Fruit fly (Drosophila melanogaster) whole organism, pupa: Measurements from ENCODE around the gene Mics1.

Experiments
- CG10348 ChIP-seq: fragments of 200-800 bp; sonication (Bioruptor generic); IDR thresholded peaks from 2 replicates; pipeline ENCODE4 v1.3.6; 2022; ENCODE audit warnings: missing biosample characterization, missing genetic modification characterization
- CG12605 ChIP-seq: fragments of 200-800 bp; sonication (Bioruptor generic); IDR thresholded peaks from 2 replicates; pipeline ENCODE4 v1.3.6; 2022; ENCODE audit warnings: missing biosample characterization, missing genetic modification characterization
- CG13204 ChIP-seq: fragments of 200-800 bp; sonication (Bioruptor generic); optimal IDR thresholded peaks from 2 replicates; lab custom pipeline; 2018; ENCODE audit warnings: missing biosample characterization, mild to moderate bottlenecking, missing genetic modification characterization, moderate library complexity
- CG14655 ChIP-seq: fragments of 200-800 bp; sonication (Bioruptor generic); optimal IDR thresholded peaks from 3 replicates; lab custom pipeline; 2017; ENCODE audit warnings: mild to moderate bottlenecking, missing biosample characterization, missing genetic modification reagents, missing genetic modification characterization
- CG15710 ChIP-seq: fragments of 200-800 bp; sonication (Bioruptor generic); optimal IDR thresholded peaks from 2 replicates; lab custom pipeline; 2018; ENCODE audit warnings: missing biosample characterization, mild to moderate bottlenecking, missing genetic modification characterization, moderate library complexity
- CG17806 ChIP-seq: fragments of 200-800 bp; sonication (Bioruptor generic); optimal IDR thresholded peaks from 2 replicates; lab custom pipeline; 2018; ENCODE audit warnings: missing biosample characterization, mild to moderate bottlenecking, missing genetic modification characterization, moderate library complexity
- CG32121 ChIP-seq: fragments of 200-800 bp; sonication (Bioruptor generic); IDR thresholded peaks from 2 replicates; pipeline ENCODE4 v1.3.6; 2022; ENCODE audit warnings: missing biosample characterization, missing genetic modification characterization
- CG34367 ChIP-seq: fragments of 200-800 bp; sonication (Bioruptor generic); optimal IDR thresholded peaks from 2 replicates; lab custom pipeline; 2018; ENCODE audit warnings: missing biosample characterization, mild to moderate bottlenecking, missing genetic modification characterization
- CG4496 ChIP-seq: fragments of 200-800 bp; sonication (Bioruptor generic); IDR thresholded peaks from 3 replicates; pipeline ENCODE4 v1.3.6; 2022; ENCODE audit warnings: missing biosample characterization, missing genetic modification characterization
- CG8159 ChIP-seq: fragments of 200-800 bp; sonication (Bioruptor generic); optimal IDR thresholded peaks from 3 replicates; lab custom pipeline; 2018; ENCODE audit warnings: missing biosample characterization, mild to moderate bottlenecking, missing genetic modification characterization, moderate library complexity
- CG8301 ChIP-seq: fragments of 200-800 bp; sonication (Bioruptor generic); optimal IDR thresholded peaks from 2 replicates; lab custom pipeline; 2018; ENCODE audit warnings: missing biosample characterization, mild to moderate bottlenecking, missing genetic modification characterization
- CG9948 ChIP-seq: fragments of 200-800 bp; sonication (Bioruptor generic); optimal IDR thresholded peaks from 2 replicates; lab custom pipeline; 2018; ENCODE audit warnings: missing biosample characterization, mild to moderate bottlenecking, missing genetic modification characterization, moderate library complexity
- D1 ChIP-seq: fragments of 200-800 bp; sonication (Bioruptor generic); optimal IDR thresholded peaks from 2 replicates; lab custom pipeline; 2018; ENCODE audit warnings: missing biosample characterization, mild to moderate bottlenecking, missing genetic modification characterization, moderate library complexity
- EcR ChIP-seq: fragments of 200-800 bp; sonication (Bioruptor generic); optimal IDR thresholded peaks from 3 replicates; lab custom pipeline; 2019; ENCODE audit warnings: missing biosample characterization, missing genetic modification characterization, mild to moderate bottlenecking, moderate library complexity, missing genetic modification reagents
- Ets98B ChIP-seq: fragments of 200-800 bp; sonication (Bioruptor generic); IDR thresholded peaks from 2 replicates; pipeline ENCODE4 v1.3.6; 2022; ENCODE audit warnings: missing biosample characterization, missing genetic modification characterization
- Pif1A ChIP-seq: fragments of 200-800 bp; sonication (Bioruptor generic); optimal IDR thresholded peaks from 3 replicates; lab custom pipeline; 2016; ENCODE audit warnings: missing biosample characterization, missing genetic modification characterization
- Pif1B ChIP-seq: fragments of 200-800 bp; sonication (Bioruptor generic); optimal IDR thresholded peaks from 3 replicates; lab custom pipeline; 2016; ENCODE audit warnings: missing biosample characterization, missing genetic modification characterization
- Snoo ChIP-seq: fragments of 200-800 bp; sonication (Bioruptor generic); optimal IDR thresholded peaks from 3 replicates; lab custom pipeline; 2017; ENCODE audit warnings: missing biosample characterization, mild to moderate bottlenecking, missing genetic modification characterization, inconsistent platforms
- fd96Ca ChIP-seq: fragments of 200-800 bp; sonication (Bioruptor generic); IDR thresholded peaks from 3 replicates; pipeline ENCODE4 v1.3.6; 2022; ENCODE audit warnings: missing biosample characterization, missing genetic modification characterization
- gl ChIP-seq: fragments of 200-800 bp; sonication (Bioruptor generic); optimal IDR thresholded peaks from 2 replicates; lab custom pipeline; 2018; ENCODE audit warnings: missing biosample characterization, mild to moderate bottlenecking, missing genetic modification characterization
- rn ChIP-seq: fragments of 200-800 bp; sonication (Bioruptor generic); IDR thresholded peaks from 2 replicates; pipeline ENCODE4 v1.3.6; 2022; ENCODE audit warnings: missing biosample characterization, missing genetic modification characterization

Mics1 gene

DNA sequence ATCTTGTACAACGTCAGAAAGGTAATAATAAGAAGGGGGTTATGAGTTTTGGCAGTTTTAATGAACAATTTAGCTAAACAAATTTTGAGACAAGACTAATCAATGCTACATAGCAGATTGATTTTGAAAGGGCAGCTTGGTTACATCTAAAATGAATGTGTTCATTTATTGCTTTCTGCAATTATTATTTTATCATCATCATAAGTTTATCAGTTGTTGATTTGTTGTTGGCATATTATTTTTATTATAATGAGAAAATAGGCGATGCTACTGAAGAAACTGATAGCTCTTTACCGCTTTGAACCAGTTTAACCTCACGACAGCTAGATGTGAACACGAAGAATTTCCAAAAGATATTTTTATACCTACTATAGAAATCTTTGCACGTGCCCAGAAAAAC is at the start of gene Mics1:
Mics1 (minus strand) TSS at position 101 of the 400 bp plus-strand sequence.
- TF ChIP-seq CG4496 (GFP tag; lab: Robert Waterston, UW) (no peak), CG13204 (GFP tag; lab: Kevin White, UChicago) (no peak), D1 (no peak), Ets98B (GFP tag; lab: Robert Waterston, UW) (no peak), fd96Ca (GFP tag; lab: Robert Waterston, UW) (no peak), CG17806 (no peak), CG14655 (no peak), EcR (no peak), CG10348 (GFP tag; lab: Robert Waterston, UW) (no peak)
- TF ChIP-seq, all 21 proteins: peak for 0

DNA sequence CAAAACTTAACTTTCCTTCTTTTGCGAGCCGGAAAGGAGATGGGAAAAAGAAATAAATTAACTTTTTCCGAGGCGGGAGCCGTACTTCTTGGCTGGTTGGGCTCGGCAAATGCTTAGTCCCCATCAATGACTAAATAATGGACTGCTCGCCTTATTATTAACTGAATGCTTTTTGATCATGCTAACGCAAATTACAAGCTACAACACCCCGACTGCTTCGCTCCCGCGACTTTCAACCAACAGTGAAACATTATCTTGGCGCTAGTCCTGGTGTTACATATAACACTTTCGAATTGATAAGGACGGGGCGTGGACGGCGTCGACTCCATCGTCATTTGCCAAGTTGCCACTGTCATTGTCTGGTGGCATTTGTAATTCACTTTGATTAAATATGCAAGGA is 49.5 kb upstream of the Mics1 start, which contains the start of gene CG45545:
CG45545 (plus strand) TSS at position 301 of the 400 bp plus-strand sequence.
- TF ChIP-seq Ets98B (GFP tag; lab: Robert Waterston, UW) (no peak), CG15710 (no peak), gl (tag; lab: Kevin White, UChicago) (no peak), CG9948 (no peak), EcR (no peak), CG14655 (no peak), CG10348 (GFP tag; lab: Robert Waterston, UW) (no peak), CG34367 (tag; lab: Kevin White, UChicago) (no peak), CG4496 (GFP tag; lab: Robert Waterston, UW) (no peak)

DNA sequence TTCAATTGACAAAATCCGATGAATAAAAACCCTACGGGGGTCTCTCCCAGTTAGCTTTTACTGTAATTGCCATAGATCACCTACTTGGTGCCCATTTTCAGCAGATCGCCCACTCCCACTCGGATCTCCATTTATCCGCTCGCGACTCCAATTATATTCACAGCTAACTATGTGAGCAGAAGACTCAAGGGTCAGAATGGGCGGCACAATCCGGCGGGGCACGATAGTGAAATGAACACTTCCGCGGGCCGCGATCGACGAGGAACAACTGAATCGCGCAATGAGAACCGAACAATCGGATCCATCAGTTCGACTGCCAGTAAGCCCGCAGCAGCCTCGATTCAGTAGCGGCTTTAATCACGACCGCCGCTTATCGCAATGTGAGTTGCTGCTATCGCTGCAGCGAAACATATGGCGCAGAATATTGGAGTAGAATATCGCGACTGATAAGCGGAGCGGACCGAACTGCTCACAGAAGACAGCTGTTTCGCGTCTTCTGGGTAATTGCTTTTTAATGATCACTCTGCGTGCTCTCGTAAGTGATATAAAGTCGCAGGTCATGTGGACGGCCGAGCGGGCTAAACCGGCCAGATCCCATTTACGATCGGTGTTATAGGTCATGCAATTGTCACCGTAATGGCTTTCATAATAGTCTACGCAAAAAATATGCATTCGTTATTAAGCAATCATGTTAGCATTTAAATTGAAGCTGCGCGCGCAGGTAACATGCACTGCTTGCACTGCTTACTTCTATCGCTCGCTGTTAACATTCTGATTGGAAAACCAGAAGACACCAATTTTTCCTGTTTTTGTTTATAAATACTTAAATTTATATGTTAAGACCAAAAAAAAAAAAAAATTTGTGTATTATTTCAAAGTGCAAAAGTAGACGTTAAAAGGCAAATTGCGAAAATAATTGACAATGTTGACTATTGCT is 46.9 kb upstream of the Mics1 start, which contains the start of gene alpha-Est1:
alpha-Est1 (minus strand) TSS at position 317 of the 937 bp plus-strand sequence.
- TF ChIP-seq Pif1B (GFP tag; lab: Kevin White, UChicago), result no peak
- peak; percentile 13 for TF ChIP-seq CG14655
- no peak; the same call in 2 of the 3 replicates for TF ChIP-seq CG4496 (GFP tag; lab: Robert Waterston, UW)
- no peak for TF ChIP-seq CG17806
- peak; percentile 24; the same call in 1 of the 2 replicates for TF ChIP-seq Ets98B (GFP tag; lab: Robert Waterston, UW)
- no peak for TF ChIP-seq Pif1A (GFP tag; lab: Kevin White, UChicago)
- peak; percentile 43; the same call in 1 of the 3 replicates for TF ChIP-seq fd96Ca (GFP tag; lab: Robert Waterston, UW)
- no peak for TF ChIP-seq gl (tag; lab: Kevin White, UChicago)

DNA sequence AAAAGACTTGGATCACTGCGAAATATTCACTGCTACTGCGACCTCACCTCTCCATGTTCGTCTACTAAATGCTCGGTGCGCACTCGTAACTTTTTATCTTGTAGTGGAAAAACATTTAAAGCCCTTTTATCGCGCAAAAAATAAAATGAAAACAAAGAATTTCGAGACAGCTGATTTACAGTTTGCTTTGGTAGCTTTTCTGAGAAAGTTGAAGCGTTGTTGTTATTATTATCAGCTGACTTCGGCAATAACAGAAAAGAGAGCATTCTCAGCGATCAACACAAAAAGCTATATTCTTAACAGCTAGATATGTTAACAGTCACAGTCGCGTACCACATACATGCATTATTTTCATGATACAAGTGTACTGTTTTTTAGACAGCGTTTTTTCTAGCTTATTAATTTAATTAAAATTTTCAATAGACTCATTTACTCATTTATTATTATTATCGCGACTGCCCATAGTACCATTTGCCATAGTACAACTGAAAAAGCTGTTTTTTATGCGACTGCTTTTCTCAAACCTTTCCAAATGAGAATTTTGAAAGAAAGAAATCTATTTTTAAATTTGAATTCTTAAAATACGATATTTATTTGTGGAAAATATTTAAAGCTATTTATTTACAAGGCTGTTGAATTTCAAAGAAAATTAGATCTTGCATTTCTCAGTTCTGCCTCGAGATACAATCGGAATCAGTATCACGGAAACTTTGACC is 39.1 kb upstream of the Mics1 start, which contains the start of the genes alpha-Est3 and alpha-Est2:
alpha-Est3 (minus strand) TSS at position 487 of the 716 bp plus-strand sequence.
alpha-Est2 (plus strand) TSS at position 666 of the 716 bp plus-strand sequence.
- TF ChIP-seq CG34367 (tag; lab: Kevin White, UChicago), result no peak
- TF ChIP-seq EcR, result no peak
- TF ChIP-seq D1, result no peak
- TF ChIP-seq Snoo (tag; lab: Kevin White, UChicago), result no peak
- TF ChIP-seq, all 21 proteins: peak for 0

DNA sequence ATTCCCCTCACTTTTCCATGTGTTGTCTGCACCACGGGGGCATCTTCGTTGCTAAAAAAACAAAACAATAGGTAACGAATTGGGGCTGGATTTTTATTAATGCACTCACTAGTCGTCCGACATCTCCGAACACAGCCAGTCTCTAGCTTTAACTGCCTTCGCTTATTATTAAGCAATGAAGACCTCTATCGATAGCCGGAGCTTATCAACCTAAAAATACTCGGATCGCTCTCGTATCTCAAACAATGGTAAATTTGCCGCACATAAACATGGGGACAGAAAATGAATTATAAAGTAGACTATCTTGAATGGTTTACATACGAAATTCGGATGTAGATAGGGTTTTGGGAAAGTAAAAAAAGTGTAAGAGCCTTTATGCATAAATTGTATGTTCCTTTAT is 36.3 kb upstream of the Mics1 start, which contains the start of gene alpha-Est4:
alpha-Est4 (minus strand) TSS at position 181 of the 400 bp plus-strand sequence.
- no peak for TF ChIP-seq Pif1A (GFP tag; lab: Kevin White, UChicago)
- no peak for TF ChIP-seq CG8301 (tag; lab: Kevin White, UChicago)
- TF ChIP-seq Pif1B (GFP tag; lab: Kevin White, UChicago), result no peak
- TF ChIP-seq CG9948, result no peak
- no peak for TF ChIP-seq CG12605
- TF ChIP-seq Ets98B (GFP tag; lab: Robert Waterston, UW), result no peak
- no peak for TF ChIP-seq CG14655
- TF ChIP-seq Snoo (tag; lab: Kevin White, UChicago), result no peak
- no peak for TF ChIP-seq gl (tag; lab: Kevin White, UChicago)
- no peak for TF ChIP-seq rn (GFP tag; lab: Robert Waterston, UW)

DNA sequence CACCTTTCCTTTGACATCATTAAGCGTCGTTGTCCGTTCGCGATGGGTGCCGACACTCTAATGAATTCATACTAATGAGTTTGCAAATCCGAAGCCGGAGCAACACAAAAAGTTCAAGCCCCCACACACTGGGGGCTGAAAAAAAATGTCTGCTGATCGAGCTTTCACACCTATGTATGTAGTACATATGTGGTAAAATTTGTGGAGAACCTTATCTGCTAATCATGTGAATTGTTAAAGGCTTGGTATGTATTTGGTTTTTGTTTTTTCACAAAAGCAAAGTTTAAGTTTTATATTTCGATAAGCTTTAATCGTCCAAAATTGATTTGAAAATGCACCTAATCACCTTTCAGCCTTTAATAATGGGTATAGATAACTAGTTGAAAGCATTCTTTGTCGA is 34.1 kb upstream of the Mics1 start, which contains the start of gene alpha-Est5:
alpha-Est5 (minus strand) TSS at position 110 of the 400 bp plus-strand sequence.
- no peak for TF ChIP-seq Ets98B (GFP tag; lab: Robert Waterston, UW)
- no peak for TF ChIP-seq gl (tag; lab: Kevin White, UChicago)
- no peak for TF ChIP-seq CG8159 (tag; lab: Kevin White, UChicago)
- TF ChIP-seq CG13204 (GFP tag; lab: Kevin White, UChicago), result no peak
- TF ChIP-seq CG34367 (tag; lab: Kevin White, UChicago), result no peak
- TF ChIP-seq CG17806, result no peak
- no peak for TF ChIP-seq CG4496 (GFP tag; lab: Robert Waterston, UW)
- TF ChIP-seq CG32121 (GFP tag; lab: Robert Waterston, UW), result no peak
- no peak for TF ChIP-seq CG12605
- TF ChIP-seq Pif1A (GFP tag; lab: Kevin White, UChicago), result no peak
